Fruit fly (Drosophila melanogaster) whole organism, prepupa: ENCODE results near the gene CARPB.

ENCODE experiments used
- Blimp-1 ChIP-seq: fragments of 200-800 bp; sonication (Bioruptor generic); optimal IDR thresholded peaks from 3 replicates; lab custom pipeline; 2017; ENCODE audit warnings: missing biosample characterization, missing genetic modification characterization, mild to moderate bottlenecking, moderate library complexity, missing genetic modification reagents
- CG10631 ChIP-seq: fragments of 200-800 bp; sonication (Bioruptor generic); optimal IDR thresholded peaks from 2 replicates; lab custom pipeline; 2016; ENCODE audit warnings: missing biosample characterization, missing genetic modification characterization
- CG11294 ChIP-seq: fragments of 200-800 bp; sonication (Bioruptor generic); IDR thresholded peaks from 2 replicates; pipeline ENCODE4 v1.3.6; 2022; ENCODE audit warnings: missing biosample characterization, missing genetic modification characterization
- CG1621 ChIP-seq: fragments of 200-800 bp; sonication (Bioruptor generic); optimal IDR thresholded peaks from 3 replicates; lab custom pipeline; 2018; ENCODE audit warnings: missing biosample characterization, mild to moderate bottlenecking, missing genetic modification characterization
- CG3032 ChIP-seq: fragments of 200-800 bp; optimal IDR thresholded peaks from 2 replicates; lab custom pipeline; 2019; ENCODE audit warnings: missing biosample characterization, mild to moderate bottlenecking, missing genetic modification characterization, moderate library complexity
- CG31627 ChIP-seq: fragments of 200-800 bp; sonication (Bioruptor generic); optimal IDR thresholded peaks from 3 replicates; lab custom pipeline; 2016; ENCODE audit warnings: missing biosample characterization, missing genetic modification characterization
- CG32006 ChIP-seq: fragments of 200-800 bp; sonication (Bioruptor generic); optimal IDR thresholded peaks from 3 replicates; lab custom pipeline; 2017; ENCODE audit warnings: missing biosample characterization, mild to moderate bottlenecking, missing genetic modification characterization
- CG34406 ChIP-seq: fragments of 200-800 bp; sonication (Bioruptor generic); optimal IDR thresholded peaks from 3 replicates; lab custom pipeline; 2016; ENCODE audit warnings: missing biosample characterization, missing genetic modification characterization
- CG4318 ChIP-seq: fragments of 200-800 bp; sonication (Bioruptor generic); optimal IDR thresholded peaks from 3 replicates; lab custom pipeline; 2017; ENCODE audit warnings: missing biosample characterization, mild to moderate bottlenecking, missing genetic modification characterization
- CG6163 ChIP-seq: fragments of 200-800 bp; sonication (Bioruptor generic); IDR thresholded peaks from 3 replicates; pipeline ENCODE4 v1.3.6; 2022; ENCODE audit warnings: missing biosample characterization, missing genetic modification characterization
- CG6276 ChIP-seq: fragments of 200-800 bp; sonication (Bioruptor generic); optimal IDR thresholded peaks from 2 replicates; lab custom pipeline; 2017; ENCODE audit warnings: missing biosample characterization, mild to moderate bottlenecking, missing genetic modification characterization
- CG6808 ChIP-seq: fragments of 200-800 bp; sonication (Bioruptor generic); optimal IDR thresholded peaks from 3 replicates; lab custom pipeline; 2017; ENCODE audit warnings: missing biosample characterization, missing genetic modification characterization, mild to moderate bottlenecking, moderate library complexity, missing genetic modification reagents
- CG6854 ChIP-seq: fragments of 200-800 bp; sonication (Bioruptor generic); optimal IDR thresholded peaks from 2 replicates; lab custom pipeline; 2017; ENCODE audit warnings: missing biosample characterization, mild to moderate bottlenecking, missing genetic modification characterization
- CG7368 ChIP-seq: fragments of 200-800 bp; sonication (Bioruptor generic); optimal IDR thresholded peaks from 3 replicates; lab custom pipeline; 2016; ENCODE audit warnings: missing biosample characterization, missing genetic modification characterization
- CG8119 ChIP-seq: fragments of 200-800 bp; sonication (Bioruptor generic); IDR thresholded peaks from 3 replicates; pipeline ENCODE4 v1.3.6; 2022; ENCODE audit warnings: missing biosample characterization, missing genetic modification characterization
- CG8632 ChIP-seq: fragments of 200-800 bp; sonication (Bioruptor generic); optimal IDR thresholded peaks from 3 replicates; lab custom pipeline; 2016; ENCODE audit warnings: missing biosample characterization, missing genetic modification characterization
- Eip75B ChIP-seq: fragments of 200-800 bp; sonication (Bioruptor generic); optimal IDR thresholded peaks from 3 replicates; lab custom pipeline; 2016; ENCODE audit warnings: missing biosample characterization, missing genetic modification characterization
- Eip78C ChIP-seq: fragments of 200-800 bp; sonication (Bioruptor generic); peaks from one replicate; lab custom pipeline; 2016; ENCODE audit warnings: missing biosample characterization, missing genetic modification characterization
- Eip93F ChIP-seq: fragments of 200-800 bp; sonication (Bioruptor generic); optimal IDR thresholded peaks from 2 replicates; lab custom pipeline; 2016; ENCODE audit warnings: missing biosample characterization, mild to moderate bottlenecking, missing genetic modification characterization
- Ets21C ChIP-seq: fragments of 200-800 bp; sonication (Bioruptor generic); optimal IDR thresholded peaks from 3 replicates; lab custom pipeline; 2016; ENCODE audit warnings: missing biosample characterization, missing genetic modification characterization
- Ets96B ChIP-seq: fragments of 200-800 bp; optimal IDR thresholded peaks from 2 replicates; lab custom pipeline; 2019; ENCODE audit warnings: missing biosample characterization, mild to moderate bottlenecking, missing genetic modification characterization, moderate library complexity
- Hr38 ChIP-seq: sonication (Bioruptor generic); optimal IDR thresholded peaks from 2 replicates; lab custom pipeline; 2016; ENCODE audit warnings: missing biosample characterization, missing genetic modification characterization
- Hr39 ChIP-seq: fragments of 200-800 bp; sonication (Bioruptor generic); optimal IDR thresholded peaks from 2 replicates; lab custom pipeline; 2016; ENCODE audit warnings: missing biosample characterization, missing genetic modification characterization
- Hr4 ChIP-seq: fragments of 200-800 bp; sonication (Bioruptor generic); optimal IDR thresholded peaks from 3 replicates; lab custom pipeline; 2016; ENCODE audit warnings: missing biosample characterization, missing genetic modification characterization
- Lpt ChIP-seq: fragments of 200-800 bp; sonication (Bioruptor generic); optimal IDR thresholded peaks from 3 replicates; lab custom pipeline; 2016; ENCODE audit warnings: missing biosample characterization, missing genetic modification characterization
- OdsH ChIP-seq: fragments of 200-800 bp; sonication (Bioruptor generic); optimal IDR thresholded peaks from 3 replicates; lab custom pipeline; 2016; ENCODE audit warnings: missing biosample characterization, missing genetic modification characterization
- Smox ChIP-seq: fragments of 200-800 bp; sonication (Bioruptor generic); optimal IDR thresholded peaks from 3 replicates; lab custom pipeline; 2016; ENCODE audit warnings: missing biosample characterization, missing genetic modification characterization
- Sox14 ChIP-seq: fragments of 200-800 bp; sonication (Bioruptor generic); optimal IDR thresholded peaks from 3 replicates; lab custom pipeline; 2016; ENCODE audit warnings: missing biosample characterization, missing genetic modification characterization
- Sox15 ChIP-seq: fragments of 200-800 bp; sonication (Bioruptor generic); optimal IDR thresholded peaks from 3 replicates; lab custom pipeline; 2016; ENCODE audit warnings: missing biosample characterization, missing genetic modification characterization
- achi ChIP-seq: fragments of 200-800 bp; sonication (Bioruptor generic); optimal IDR thresholded peaks from 3 replicates; lab custom pipeline; 2016; ENCODE audit warnings: missing biosample characterization, missing genetic modification characterization
- acj6 ChIP-seq: fragments of 200-800 bp; sonication (Bioruptor generic); optimal IDR thresholded peaks from 3 replicates; lab custom pipeline; 2016; ENCODE audit warnings: missing biosample characterization, missing genetic modification characterization
- dac ChIP-seq: fragments of 200-800 bp; sonication (Bioruptor generic); optimal IDR thresholded peaks from 2 replicates; lab custom pipeline; 2017; ENCODE audit warnings: missing biosample characterization, mild to moderate bottlenecking, missing genetic modification characterization
- dsx ChIP-seq: fragments of 200-800 bp; optimal IDR thresholded peaks from 3 replicates; lab custom pipeline; 2019; ENCODE audit warnings: missing biosample characterization, mild to moderate bottlenecking, missing genetic modification characterization, moderate library complexity; ENCODE audit not compliant: poor library complexity, severe bottlenecking
- eg ChIP-seq: fragments of 200-800 bp; sonication (Bioruptor generic); IDR thresholded peaks from 3 replicates; pipeline ENCODE4 v1.3.6; 2022; ENCODE audit warnings: missing biosample characterization, missing genetic modification characterization
- esn ChIP-seq: fragments of 200-800 bp; sonication (Bioruptor generic); optimal IDR thresholded peaks from 2 replicates; lab custom pipeline; 2016; ENCODE audit warnings: missing biosample characterization, mild to moderate bottlenecking, missing genetic modification characterization, moderate library complexity
- fd59A ChIP-seq: fragments of 200-800 bp; sonication (Bioruptor generic); optimal IDR thresholded peaks from 2 replicates; lab custom pipeline; 2017; ENCODE audit warnings: missing biosample characterization, mild to moderate bottlenecking, missing genetic modification characterization, missing genetic modification reagents
- fd85E ChIP-seq: fragments of 200-800 bp; sonication (Bioruptor generic); optimal IDR thresholded peaks from 3 replicates; lab custom pipeline; 2016; ENCODE audit warnings: missing biosample characterization, missing genetic modification characterization
- lz ChIP-seq: fragments of 200-800 bp; sonication (Bioruptor generic); optimal IDR thresholded peaks from 3 replicates; lab custom pipeline; 2016; ENCODE audit warnings: missing biosample characterization, missing genetic modification characterization
- pdm3 ChIP-seq: fragments of 200-800 bp; sonication (Bioruptor generic); optimal IDR thresholded peaks from 3 replicates; lab custom pipeline; 2016; ENCODE audit warnings: missing biosample characterization, missing genetic modification characterization
- spab ChIP-seq: fragments of 200-800 bp; sonication (Bioruptor generic); optimal IDR thresholded peaks from 2 replicates; lab custom pipeline; 2017; ENCODE audit warnings: missing biosample characterization, mild to moderate bottlenecking, missing genetic modification characterization, missing genetic modification reagents
- ss ChIP-seq, 2 experiments: fragments of 200-800 bp; sonication (Bioruptor generic); optimal IDR thresholded peaks; 2 replicates in 1 of 2; 3 replicates in 1 of 2; lab custom pipeline; 2017 to 2018; ENCODE audit warnings: mild to moderate bottlenecking in 2 of 2, missing biosample characterization in 2 of 2, missing genetic modification characterization in 2 of 2, moderate library complexity in 1 of 2
- topi ChIP-seq: fragments of 200-800 bp; sonication (Bioruptor generic); optimal IDR thresholded peaks from 3 replicates; lab custom pipeline; 2016; ENCODE audit warnings: missing biosample characterization, missing genetic modification characterization
- vri ChIP-seq: fragments of 200-800 bp; sonication (Bioruptor generic); optimal IDR thresholded peaks from 3 replicates; lab custom pipeline; 2016; ENCODE audit warnings: missing biosample characterization, mild to moderate bottlenecking, missing genetic modification characterization

Gene CARPB

DNA sequence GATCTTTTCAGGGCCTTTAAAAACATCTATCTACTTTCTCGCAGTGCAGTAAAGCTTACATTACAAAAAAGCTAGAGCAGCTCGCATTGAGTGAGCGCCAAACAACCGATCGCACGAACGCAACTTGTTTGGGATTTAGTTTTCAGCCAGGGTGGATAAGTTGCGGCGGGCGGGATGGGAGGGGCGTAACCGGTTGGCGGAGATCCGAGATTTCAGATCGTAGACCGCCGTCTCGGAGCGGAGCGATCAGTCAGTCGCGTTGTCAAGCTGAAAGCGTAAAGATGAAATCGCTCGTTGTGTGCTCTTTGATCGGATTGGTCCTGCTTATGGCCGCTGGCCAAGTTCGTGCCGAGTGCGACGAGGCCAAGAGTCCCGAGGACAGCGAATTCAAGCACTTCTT lies 101.2 kb downstream of the CARPB start, which contains the start of gene CG9691:
Gene CG9691 (plus strand): TSS at position 222 of the 400 bp plus-strand sequence.
- TF ChIP-seq eg (GFP tag; lab: Robert Waterston, UW) (peak; percentile 60), achi (GFP tag; lab: Kevin White, UChicago) (peak; percentile 36), CG3032 (no peak), fd59A (GFP tag; lab: Kevin White, UChicago) (no peak), lz (GFP tag; lab: Kevin White, UChicago) (no peak), ss (GFP tag; optimal IDR thresholded peaks at IDR 0.05; lab: Kevin White, UChicago) (peak in 1 of 2 experiments; percentile 42), Eip78C (GFP tag; lab: Kevin White, UChicago) (peak; percentile 18), CG32006 (GFP tag; lab: Kevin White, UChicago) (peak; percentile 19), Hr4 (GFP tag; lab: Kevin White, UChicago) (peak; percentile 3), CG6808 (GFP tag; lab: Kevin White, UChicago) (peak; percentile 19), CG6163 (GFP tag; lab: Robert Waterston, UW) (peak; percentile 45; the same call in 2 of the 3 replicates), Hr38 (GFP tag; lab: Kevin White, UChicago) (no peak), CG8632 (GFP tag; lab: Kevin White, UChicago) (no peak), acj6 (peak; percentile 13), Sox15 (GFP tag; lab: Kevin White, UChicago) (no peak), Ets21C (GFP tag; lab: Kevin White, UChicago) (no peak), Sox14 (GFP tag; lab: Kevin White, UChicago) (no peak), CG7368 (no peak), Smox (GFP tag; lab: Kevin White, UChicago) (peak; percentile 2), CG10631 (GFP tag; lab: Kevin White, UChicago) (no peak), vri (GFP tag; lab: Kevin White, UChicago) (no peak), dac (no peak), Hr39 (no peak), dsx (peak; percentile 0), CG34406 (GFP tag; lab: Kevin White, UChicago) (peak; percentile 29), topi (GFP tag; lab: Kevin White, UChicago) (no peak), CG31627 (GFP tag; lab: Kevin White, UChicago) (no peak), CG11294 (GFP tag; lab: Robert Waterston, UW) (no peak), Blimp-1 (GFP tag; lab: Kevin White, UChicago) (no peak), CG4318 (GFP tag; lab: Kevin White, UChicago) (no peak), pdm3 (GFP tag; lab: Kevin White, UChicago) (peak; percentile 3), Eip75B (GFP tag; lab: Kevin White, UChicago) (no peak), Eip93F (GFP tag; lab: Kevin White, UChicago) (no peak), CG8119 (peak; percentile 46; the same call in 1 of the 3 replicates), CG1621 (tag; lab: Kevin White, UChicago) (peak; percentile 38), Lpt (peak; percentile 43), CG6276 (GFP tag; lab: Kevin White, UChicago) (peak; percentile 18), esn (GFP tag; lab: Kevin White, UChicago) (no peak), CG6854 (GFP tag; lab: Kevin White, UChicago) (peak; percentile 67), OdsH (GFP tag; lab: Kevin White, UChicago) (peak; percentile 31), Ets96B (tag; lab: Kevin White, UChicago) (no peak), fd85E (GFP tag; lab: Kevin White, UChicago) (no peak), spab (no peak)
